Fruit fly (Drosophila melanogaster) whole organism, embryonic: Measurements from ENCODE around the gene CG10809.

Source experiments
- BtbVII ChIP-seq: fragments of 200-800 bp; sonication (Bioruptor generic); optimal IDR thresholded peaks from 3 replicates; lab custom pipeline; 2017; ENCODE audit warnings: missing biosample characterization, mild to moderate bottlenecking, missing genetic modification characterization
- CG11247 ChIP-seq: fragments of 200-800 bp; sonication (Bioruptor generic); IDR thresholded peaks from 2 replicates; pipeline ENCODE4 v1.3.6; 2022; ENCODE audit warnings: missing biosample characterization, missing genetic modification characterization
- CG11560 ChIP-seq: fragments of 200-800 bp; sonication (Bioruptor generic); IDR thresholded peaks from 3 replicates; pipeline ENCODE4 v1.3.6; 2022; ENCODE audit warnings: missing biosample characterization, missing genetic modification characterization
- CG15269 ChIP-seq: fragments of 200-800 bp; sonication (Bioruptor generic); optimal IDR thresholded peaks from 2 replicates; lab custom pipeline; 2018; ENCODE audit warnings: missing biosample characterization, mild to moderate bottlenecking, missing genetic modification characterization, moderate library complexity
- CG1529 ChIP-seq: fragments of 200-800 bp; sonication (Bioruptor generic); optimal IDR thresholded peaks from 3 replicates; lab custom pipeline; 2018; ENCODE audit warnings: missing biosample characterization, missing genetic modification characterization
- CG1603 ChIP-seq: fragments of 200-800 bp; sonication (Bioruptor generic); optimal IDR thresholded peaks from 2 replicates; lab custom pipeline; 2019; ENCODE audit warnings: missing biosample characterization, mild to moderate bottlenecking, missing genetic modification characterization, moderate library complexity
- CG17361 ChIP-seq: fragments of 200-800 bp; sonication (Bioruptor generic); IDR thresholded peaks from 3 replicates; pipeline ENCODE4 v1.3.6; 2022; ENCODE audit warnings: missing biosample characterization, missing genetic modification characterization
- CG43689 ChIP-seq: fragments of 200-800 bp; sonication (Bioruptor generic); IDR thresholded peaks from 2 replicates; pipeline ENCODE4 v1.3.6; 2022; ENCODE audit warnings: missing biosample characterization, missing genetic modification characterization
- CG6683 ChIP-seq: fragments of 200-800 bp; sonication (Bioruptor generic); optimal IDR thresholded peaks from 2 replicates; lab custom pipeline; 2017; ENCODE audit warnings: missing biosample characterization, mild to moderate bottlenecking, missing genetic modification characterization, missing genetic modification reagents
- CG8924 ChIP-seq: fragments of 200-800 bp; optimal IDR thresholded peaks from 3 replicates; lab custom pipeline; 2019; ENCODE audit warnings: missing biosample characterization, mild to moderate bottlenecking, missing genetic modification characterization, moderate library complexity
- CoRest ChIP-seq: fragments of 200-800 bp; sonication (Bioruptor generic); optimal IDR thresholded peaks from 3 replicates; lab custom pipeline; 2018; ENCODE audit warnings: missing biosample characterization, mild to moderate bottlenecking, missing genetic modification characterization, moderate library complexity
- D ChIP-seq, 2 experiments: fragments of 200-800 bp in 1 of 2; fragments of >200 bp in 1 of 2; sonication (Bioruptor generic) in 1 of 2; optimal IDR thresholded peaks; 2 replicates in 1 of 2; 3 replicates in 1 of 2; lab custom pipeline; 2017; ENCODE audit warnings: mild to moderate bottlenecking in 1 of 2, missing biosample characterization in 1 of 2, missing genetic modification characterization in 1 of 2, missing genetic modification reagents in 1 of 2
- D19B ChIP-seq: fragments of 200-800 bp; sonication (Bioruptor generic); optimal IDR thresholded peaks from 2 replicates; lab custom pipeline; 2017; ENCODE audit warnings: missing biosample characterization, mild to moderate bottlenecking, missing genetic modification characterization
- Dad ChIP-seq: fragments of 200-800 bp; sonication (Bioruptor generic); optimal IDR thresholded peaks from 3 replicates; lab custom pipeline; 2016; ENCODE audit warnings: missing biosample characterization, missing genetic modification characterization
- Dfd ChIP-seq, 2 experiments: fragments of >200 bp; optimal IDR thresholded peaks; 2 replicates each; lab custom pipeline; 2017; ENCODE audit warnings: missing biosample characterization in 2 of 2, missing genetic modification characterization in 2 of 2
- Dll ChIP-seq: fragments of 200-800 bp; sonication (Bioruptor generic); IDR thresholded peaks from 4 replicates; pipeline ENCODE4 v1.3.6; 2022; ENCODE audit warnings: missing biosample characterization, missing genetic modification characterization; ENCODE audit not compliant: partially characterized antibody
- ERR ChIP-seq: fragments of 200-800 bp; sonication (Bioruptor generic); optimal IDR thresholded peaks from 2 replicates; lab custom pipeline; 2016; ENCODE audit warnings: missing biosample characterization, missing genetic modification characterization
- Fer2 ChIP-seq: fragments of 200-800 bp; sonication (Bioruptor generic); optimal IDR thresholded peaks from 2 replicates; lab custom pipeline; 2018; ENCODE audit warnings: missing biosample characterization, mild to moderate bottlenecking, missing genetic modification characterization, moderate library complexity
- Gug ChIP-seq: fragments of 200-800 bp; sonication (Bioruptor generic); IDR thresholded peaks from 4 replicates; pipeline ENCODE4 v1.3.6; 2022; ENCODE audit warnings: missing biosample characterization, missing genetic modification characterization
- H2.0 ChIP-seq: fragments of 200-800 bp; sonication (Bioruptor generic); IDR thresholded peaks from 2 replicates; pipeline ENCODE4 v1.3.6; 2022; ENCODE audit warnings: missing biosample characterization, missing genetic modification characterization
- HLH3B ChIP-seq: fragments of 200-800 bp; sonication (Bioruptor generic); IDR thresholded peaks from 2 replicates; pipeline ENCODE4 v1.3.6; 2022; ENCODE audit warnings: missing biosample characterization, missing genetic modification characterization
- Hmr ChIP-seq: fragments of 200-800 bp; sonication (Bioruptor generic); optimal IDR thresholded peaks from 3 replicates; lab custom pipeline; 2017; ENCODE audit warnings: mild to moderate bottlenecking, missing biosample characterization, missing genetic modification reagents, missing genetic modification characterization
- MBD-R2 ChIP-seq: fragments of 200-800 bp; sonication (Bioruptor generic); IDR thresholded peaks from 2 replicates; pipeline ENCODE4 v1.3.6; 2022; ENCODE audit warnings: missing biosample characterization, missing genetic modification characterization
- Mad ChIP-seq: fragments of 200-800 bp; sonication (Bioruptor generic); optimal IDR thresholded peaks from 2 replicates; lab custom pipeline; 2016; ENCODE audit warnings: missing biosample characterization, missing genetic modification characterization
- Med ChIP-seq: fragments of 200-800 bp; sonication (Bioruptor generic); peaks from one replicate; lab custom pipeline; 2016; ENCODE audit warnings: missing biosample characterization, missing genetic modification characterization, mild to moderate bottlenecking, inconsistent platforms, moderate library complexity
- NfI ChIP-seq: fragments of 200-800 bp; sonication (Bioruptor generic); optimal IDR thresholded peaks from 3 replicates; lab custom pipeline; 2018; ENCODE audit warnings: missing biosample characterization, mild to moderate bottlenecking, missing genetic modification characterization, moderate library complexity
- Opbp ChIP-seq: fragments of 200-800 bp; sonication (Bioruptor generic); IDR thresholded peaks from 3 replicates; pipeline ENCODE4 v1.3.6; 2022; ENCODE audit warnings: missing biosample characterization, missing genetic modification characterization; ENCODE audit not compliant: partially characterized antibody
- Pdp1 ChIP-seq, 2 experiments: fragments of 200-800 bp; sonication (Bioruptor generic); optimal IDR thresholded peaks; 3 replicates each; lab custom pipeline; 2016; ENCODE audit warnings: missing biosample characterization in 2 of 2, missing genetic modification characterization in 2 of 2, mild to moderate bottlenecking in 1 of 2, moderate library complexity in 1 of 2
- Rfx ChIP-seq: fragments of 200-800 bp; sonication (Bioruptor generic); IDR thresholded peaks from 2 replicates; pipeline ENCODE4 v1.3.6; 2022; ENCODE audit warnings: missing biosample characterization, missing genetic modification characterization
- Sry-δ ChIP-seq: fragments of 200-800 bp; sonication (Bioruptor generic); optimal IDR thresholded peaks from 2 replicates; lab custom pipeline; 2016; ENCODE audit warnings: missing biosample characterization, missing genetic modification characterization
- Taf1 ChIP-seq: fragments of 200-800 bp; sonication (Bioruptor generic); IDR thresholded peaks from 2 replicates; pipeline ENCODE4 v1.3.6; 2022; ENCODE audit warnings: missing biosample characterization, missing genetic modification characterization
- Vsx1 ChIP-seq: fragments of 200-800 bp; sonication (Bioruptor generic); optimal IDR thresholded peaks from 2 replicates; lab custom pipeline; 2017; ENCODE audit warnings: missing biosample characterization, mild to moderate bottlenecking, missing genetic modification characterization, missing genetic modification reagents
- ab ChIP-seq: fragments of 200-800 bp; sonication (Bioruptor generic); optimal IDR thresholded peaks from 2 replicates; lab custom pipeline; 2016; ENCODE audit warnings: missing biosample characterization, missing genetic modification characterization
- al ChIP-seq: fragments of 200-800 bp; sonication (Bioruptor generic); IDR thresholded peaks from 2 replicates; pipeline ENCODE4 v1.3.6; 2022; ENCODE audit warnings: missing biosample characterization, missing genetic modification characterization
- chn ChIP-seq: fragments of 200-800 bp; sonication (Bioruptor generic); optimal IDR thresholded peaks from 2 replicates; lab custom pipeline; 2016; ENCODE audit warnings: missing biosample characterization, missing genetic modification characterization
- dimm ChIP-seq: fragments of 200-800 bp; sonication (Bioruptor generic); IDR thresholded peaks from 2 replicates; pipeline ENCODE4 v1.3.6; 2022; ENCODE audit warnings: missing biosample characterization, missing genetic modification characterization
- dysf ChIP-seq: fragments of 200-800 bp; sonication (Bioruptor generic); IDR thresholded peaks from 3 replicates; pipeline ENCODE4 v1.3.6; 2022; ENCODE audit warnings: missing biosample characterization, missing genetic modification characterization
- en ChIP-seq: fragments of 200-800 bp; sonication (Bioruptor generic); optimal IDR thresholded peaks from 2 replicates; lab custom pipeline; 2016; ENCODE audit warnings: missing biosample characterization, missing genetic modification characterization
- ewg ChIP-seq: fragments of 200-800 bp; sonication (Bioruptor generic); optimal IDR thresholded peaks from 3 replicates; lab custom pipeline; 2017; ENCODE audit warnings: mild to moderate bottlenecking, missing biosample characterization, missing genetic modification reagents, missing genetic modification characterization
- fd64A ChIP-seq: fragments of 200-800 bp; sonication (Bioruptor generic); optimal IDR thresholded peaks from 3 replicates; lab custom pipeline; 2018; ENCODE audit warnings: missing biosample characterization, mild to moderate bottlenecking, missing genetic modification characterization
- gce ChIP-seq: fragments of 200-800 bp; sonication (Bioruptor generic); IDR thresholded peaks from 3 replicates; pipeline ENCODE4 v1.3.6; 2022; ENCODE audit warnings: missing biosample characterization, missing genetic modification characterization
- gcm2 ChIP-seq: fragments of 200-800 bp; sonication (Bioruptor generic); optimal IDR thresholded peaks from 2 replicates; lab custom pipeline; 2016; ENCODE audit warnings: missing biosample characterization, missing genetic modification characterization
- grn ChIP-seq: fragments of 200-800 bp; sonication (Bioruptor generic); optimal IDR thresholded peaks from 3 replicates; lab custom pipeline; 2017; ENCODE audit warnings: missing biosample characterization, missing genetic modification characterization
- ham ChIP-seq: fragments of 200-800 bp; sonication (Bioruptor generic); IDR thresholded peaks from 2 replicates; pipeline ENCODE4 v1.3.6; 2022; ENCODE audit warnings: missing biosample characterization, missing genetic modification characterization
- jigr1 ChIP-seq: fragments of 200-800 bp; sonication (Bioruptor generic); IDR thresholded peaks from 3 replicates; pipeline ENCODE4 v1.3.6; 2022; ENCODE audit warnings: missing biosample characterization, missing genetic modification characterization
- lov ChIP-seq, 2 experiments: fragments of 200-800 bp in 1 of 2; fragments of >200 bp in 1 of 2; sonication (Bioruptor generic) in 1 of 2; IDR thresholded peaks in 1 of 2; optimal IDR thresholded peaks in 1 of 2; 2 replicates in 1 of 2; 3 replicates in 1 of 2; pipeline versions ENCODE4 v1.3.6 to Lab custom; 2017 to 2022; ENCODE audit warnings: missing biosample characterization in 1 of 2, missing genetic modification characterization in 1 of 2
- mld ChIP-seq: fragments of 200-800 bp; sonication (Bioruptor generic); IDR thresholded peaks from 3 replicates; pipeline ENCODE4 v1.3.6; 2022; ENCODE audit warnings: missing biosample characterization, missing genetic modification characterization; ENCODE audit not compliant: partially characterized antibody
- slou ChIP-seq: fragments of 200-800 bp; sonication (Bioruptor generic); optimal IDR thresholded peaks from 3 replicates; lab custom pipeline; 2016; ENCODE audit warnings: missing biosample characterization, missing genetic modification characterization
- unc-4 ChIP-seq: fragments of 200-800 bp; sonication (Bioruptor generic); IDR thresholded peaks from 2 replicates; pipeline ENCODE4 v1.3.6; 2022; ENCODE audit warnings: missing biosample characterization, missing genetic modification characterization; ENCODE audit not compliant: partially characterized antibody
- vnd ChIP-seq: fragments of 200-800 bp; sonication (Bioruptor generic); IDR thresholded peaks from 3 replicates; pipeline ENCODE4 v1.3.6; 2022; ENCODE audit warnings: missing biosample characterization, missing genetic modification characterization; ENCODE audit not compliant: partially characterized antibody

CG10809 gene

dm6 chr3L:9897164-9897783 lies 37.6 kb upstream of the CG10809 start (continued):
- TF ChIP-seq D (optimal IDR thresholded peaks at IDR 0.05; lab: Kevin White, UChicago) (no peak), D (GFP tag; optimal IDR thresholded peaks at IDR 0.05; lab: Kevin White, UChicago) (no peak), Hmr (GFP tag; lab: Kevin White, UChicago) (peak; percentile 1), Sry-δ (GFP tag; lab: Kevin White, UChicago) (no peak), al (GFP tag; lab: Robert Waterston, UW) (no peak), Opbp (GFP tag; lab: Robert Waterston, UW) (no peak), ham (GFP tag; lab: Robert Waterston, UW) (no peak), CG1529 (no peak), Mad (GFP tag; lab: Kevin White, UChicago) (no peak), jigr1 (GFP tag; lab: Robert Waterston, UW) (no peak), gce (GFP tag; lab: Robert Waterston, UW) (no peak), CG1603 (tag; lab: Kevin White, UChicago) (no peak), CG8924 (tag; lab: Kevin White, UChicago) (no peak), Vsx1 (GFP tag; lab: Kevin White, UChicago) (no peak), slou (no peak), Pdp1 (GFP tag; optimal IDR thresholded peaks at IDR 0.05; lab: Kevin White, UChicago) (peak in 1 of 2 experiments; percentile 2), Med (GFP tag; lab: Kevin White, UChicago) (no peak), CoRest (tag; lab: Kevin White, UChicago) (no peak), chn (no peak), grn (GFP tag; lab: Kevin White, UChicago) (no peak), vnd (GFP tag; lab: Robert Waterston, UW) (no peak), HLH3B (GFP tag; lab: Robert Waterston, UW) (no peak), ab (GFP tag; lab: Kevin White, UChicago) (no peak), en (GFP tag; lab: Kevin White, UChicago) (no peak), Dfd (GFP tag; optimal IDR thresholded peaks at IDR 0.05; lab: Kevin White, UChicago) (no peak), lov (optimal IDR thresholded peaks at IDR 0.05; lab: Kevin White, UChicago) (no peak), lov (GFP tag; IDR thresholded peaks at IDR 0.05; lab: Robert Waterston, UW) (no peak), Dll (GFP tag; lab: Robert Waterston, UW) (no peak), CG43689 (no peak), Taf1 (GFP tag; lab: Robert Waterston, UW) (no peak), unc-4 (no peak), D19B (GFP tag; lab: Kevin White, UChicago) (no peak), dysf (0 out of 3 replicates have a peak, but pooled peaks have one; percentile 7), BtbVII (no peak), MBD-R2 (GFP tag; lab: Robert Waterston, UW) (no peak), Rfx (no peak), Gug (no peak), Dad (no peak), NfI (GFP tag; lab: Kevin White, UChicago) (no peak), CG11247 (GFP tag; lab: Robert Waterston, UW) (no peak), CG15269 (no peak), CG11560 (tag; lab: Robert Waterston, UW) (no peak), CG17361 (GFP tag; lab: Robert Waterston, UW) (no peak), H2.0 (GFP tag; lab: Robert Waterston, UW) (no peak), gcm2 (GFP tag; lab: Kevin White, UChicago) (no peak), fd64A (GFP tag; lab: Kevin White, UChicago) (no peak), Fer2 (tag; lab: Kevin White, UChicago) (no peak), ewg (no peak), CG6683 (no peak), mld (GFP tag; lab: Robert Waterston, UW) (no peak), ERR (GFP tag; lab: Kevin White, UChicago) (no peak), dimm (GFP tag; lab: Robert Waterston, UW) (no peak)
